Worm (Caenorhabditis elegans): ENCODE data around the gene aagr-4.

The aagr-4 gene

ce11 chrX:460351-460750, at the start of gene aagr-4:
TSS of gene aagr-4 (plus strand) at chrX:460651.
- TF ChIP-seq nhr-2 (tag; optimal IDR thresholded peaks at IDR 0.05) (no peak), ceh-43 (GFP tag; optimal IDR thresholded peaks at IDR 0.05) (no peak), lsy-2 (tag; optimal IDR thresholded peaks at IDR 0.05) (no peak), nhr-237 (tag; optimal IDR thresholded peaks at IDR 0.05) (no peak), hlh-1 (tag; optimal IDR thresholded peaks at IDR 0.05) (no peak), flh-1 (GFP tag; optimal IDR thresholded peaks at IDR 0.05) (no peak), pha-4 (tag; optimal IDR thresholded peaks at IDR 0.05) (no peak), ceh-83 (GFP tag; optimal IDR thresholded peaks at IDR 0.05) (no peak), drap-1 (GFP tag; optimal IDR thresholded peaks at IDR 0.05) (no peak), sem-2 (GFP tag; optimal IDR thresholded peaks at IDR 0.05) (no peak), blmp-1 (tag; optimal IDR thresholded peaks at IDR 0.05) (no peak), ztf-11 (tag; optimal IDR thresholded peaks at IDR 0.05) (no peak), mep-1 (tag; optimal IDR thresholded peaks at IDR 0.05) (no peak), unc-62 (GFP tag; optimal IDR thresholded peaks at IDR 0.05) (no peak), sptf-1 (tag; optimal IDR thresholded peaks at IDR 0.05) (no peak), elt-1 (tag; optimal IDR thresholded peaks at IDR 0.05; ENCODE audit: borderline replicate concordance, insufficient read depth) (no peak), mab-5 (tag; optimal IDR thresholded peaks at IDR 0.05) (no peak), lin-32 (GFP tag; optimal IDR thresholded peaks at IDR 0.05) (no peak)

- TF ChIP-seq sptf-1 (tag; optimal IDR thresholded peaks at IDR 0.05) (no peak), nhr-76 (tag; optimal IDR thresholded peaks at IDR 0.05) (no peak), mep-1 (tag; optimal IDR thresholded peaks at IDR 0.05) (no peak), elt-3 (tag; optimal IDR thresholded peaks at IDR 0.05) (no peak)
Observed at ce11 chrX:421407-421784, 39.1 kb upstream of the aagr-4 start, which contains the start of gene col-19. TSS of gene col-19 (plus strand) at chrX:421707.

- TF ChIP-seq nhr-28 (tag; optimal IDR thresholded peaks at IDR 0.05) = no peak
- TF ChIP-seq ztf-11 (tag; optimal IDR thresholded peaks at IDR 0.05) = no peak
- no peak for TF ChIP-seq cnd-1 (tag; optimal IDR thresholded peaks at IDR 0.05)
- no peak for TF ChIP-seq elt-3 (tag; optimal IDR thresholded peaks at IDR 0.05)
- no peak for TF ChIP-seq mab-5 (tag; optimal IDR thresholded peaks at IDR 0.05)
- no peak for TF ChIP-seq ces-1 (GFP tag; optimal IDR thresholded peaks at IDR 0.05)
- no peak for TF ChIP-seq zip-8 (tag; optimal IDR thresholded peaks at IDR 0.05)
- no peak for TF ChIP-seq bed-3 (GFP tag; optimal IDR thresholded peaks at IDR 0.05)
- no peak for TF ChIP-seq elt-1 (tag; optimal IDR thresholded peaks at IDR 0.05; ENCODE audit: borderline replicate concordance, insufficient read depth)
- no peak for TF ChIP-seq ceh-43 (GFP tag; optimal IDR thresholded peaks at IDR 0.05)
- TF ChIP-seq unc-120 (tag; optimal IDR thresholded peaks at IDR 0.05; ENCODE audit: poor library complexity, severe bottlenecking) = no peak
- no peak for TF ChIP-seq ceh-39 (tag; optimal IDR thresholded peaks at IDR 0.05)
Observed at ce11 chrX:421785-422657, 38.4 kb upstream of the aagr-4 start.

ce11 chrX:423757-424156, 36.7 kb upstream of the aagr-4 start:
- TF ChIP-seq nhr-12 (tag; optimal IDR thresholded peaks at IDR 0.05) = no peak
- no peak for TF ChIP-seq lsy-2 (tag; optimal IDR thresholded peaks at IDR 0.05)
- no peak for TF ChIP-seq nhr-76 (tag; optimal IDR thresholded peaks at IDR 0.05)
- TF ChIP-seq lin-13 (tag; optimal IDR thresholded peaks at IDR 0.05) = no peak
- no peak for TF ChIP-seq snpc-4 (tag; optimal IDR thresholded peaks at IDR 0.05)
- TF ChIP-seq nhr-237 (tag; optimal IDR thresholded peaks at IDR 0.05) = no peak
- no peak for TF ChIP-seq unc-39 (tag; optimal IDR thresholded peaks at IDR 0.05)
- no peak for TF ChIP-seq tbx-8 (GFP tag; optimal IDR thresholded peaks at IDR 0.05)
- TF ChIP-seq sem-2 (GFP tag; optimal IDR thresholded peaks at IDR 0.05) = no peak

ce11 chrX:425535-425934, 34.9 kb upstream of the aagr-4 start, which contains the start of gene ZK1193.2:
TSS of gene ZK1193.2 (minus strand) at chrX:425635.
- TF ChIP-seq nhr-2 (tag; optimal IDR thresholded peaks at IDR 0.05) = no peak
- no peak for TF ChIP-seq hlh-1 (tag; optimal IDR thresholded peaks at IDR 0.05)
- no peak for TF ChIP-seq blmp-1 (tag; optimal IDR thresholded peaks at IDR 0.05)
- no peak for TF ChIP-seq ceh-39 (tag; optimal IDR thresholded peaks at IDR 0.05)
- no peak for TF ChIP-seq mab-5 (tag; optimal IDR thresholded peaks at IDR 0.05)
- TF ChIP-seq mls-2 (tag; optimal IDR thresholded peaks at IDR 0.05) = no peak
- TF ChIP-seq unc-39 (tag; optimal IDR thresholded peaks at IDR 0.05) = no peak
- TF ChIP-seq lin-32 (GFP tag; optimal IDR thresholded peaks at IDR 0.05) = no peak
- TF ChIP-seq ham-2 (GFP tag; optimal IDR thresholded peaks at IDR 0.05) = no peak
- no peak for TF ChIP-seq sem-2 (GFP tag; optimal IDR thresholded peaks at IDR 0.05)
- TF ChIP-seq nhr-28 (tag; optimal IDR thresholded peaks at IDR 0.05) = no peak
- no peak for TF ChIP-seq ceh-83 (GFP tag; optimal IDR thresholded peaks at IDR 0.05)
- TF ChIP-seq cnd-1 (tag; optimal IDR thresholded peaks at IDR 0.05) = no peak
